Fruit fly (Drosophila melanogaster) whole organism, prepupa: ENCODE results near the gene CG42780.

ENCODE experiments used
- Blimp-1 ChIP-seq: fragments of 200-800 bp; sonication (Bioruptor generic); optimal IDR thresholded peaks from 3 replicates; lab custom pipeline; 2017; ENCODE audit warnings: missing biosample characterization, missing genetic modification characterization, mild to moderate bottlenecking, moderate library complexity, missing genetic modification reagents
- CG10669 ChIP-seq: fragments of 200-800 bp; sonication (Bioruptor generic); optimal IDR thresholded peaks from 3 replicates; lab custom pipeline; 2018; ENCODE audit warnings: missing biosample characterization, mild to moderate bottlenecking, missing genetic modification characterization, moderate library complexity
- CG11294 ChIP-seq: fragments of 200-800 bp; sonication (Bioruptor generic); IDR thresholded peaks from 2 replicates; pipeline ENCODE4 v1.3.6; 2022; ENCODE audit warnings: missing biosample characterization, missing genetic modification characterization
- CG11762 ChIP-seq: fragments of 200-800 bp; sonication (Bioruptor generic); optimal IDR thresholded peaks from 3 replicates; lab custom pipeline; 2016; ENCODE audit warnings: missing biosample characterization, missing genetic modification characterization; ENCODE audit not compliant: insufficient read depth
- CG11902 ChIP-seq: fragments of 200-800 bp; sonication (Bioruptor generic); optimal IDR thresholded peaks from 3 replicates; lab custom pipeline; 2016; ENCODE audit warnings: missing biosample characterization, missing genetic modification characterization
- CG1621 ChIP-seq: fragments of 200-800 bp; sonication (Bioruptor generic); optimal IDR thresholded peaks from 3 replicates; lab custom pipeline; 2018; ENCODE audit warnings: missing biosample characterization, mild to moderate bottlenecking, missing genetic modification characterization
- CG16779 ChIP-seq: fragments of 200-800 bp; sonication (Bioruptor generic); optimal IDR thresholded peaks from 3 replicates; lab custom pipeline; 2017; ENCODE audit warnings: missing biosample characterization, mild to moderate bottlenecking, missing genetic modification characterization
- CG3032 ChIP-seq: fragments of 200-800 bp; optimal IDR thresholded peaks from 2 replicates; lab custom pipeline; 2019; ENCODE audit warnings: missing biosample characterization, mild to moderate bottlenecking, missing genetic modification characterization, moderate library complexity
- CG31627 ChIP-seq: fragments of 200-800 bp; sonication (Bioruptor generic); optimal IDR thresholded peaks from 3 replicates; lab custom pipeline; 2016; ENCODE audit warnings: missing biosample characterization, missing genetic modification characterization
- CG32006 ChIP-seq: fragments of 200-800 bp; sonication (Bioruptor generic); optimal IDR thresholded peaks from 3 replicates; lab custom pipeline; 2017; ENCODE audit warnings: missing biosample characterization, mild to moderate bottlenecking, missing genetic modification characterization
- CG34406 ChIP-seq: fragments of 200-800 bp; sonication (Bioruptor generic); optimal IDR thresholded peaks from 3 replicates; lab custom pipeline; 2016; ENCODE audit warnings: missing biosample characterization, missing genetic modification characterization
- CG3919 ChIP-seq: fragments of 200-800 bp; sonication (Bioruptor generic); optimal IDR thresholded peaks from 3 replicates; lab custom pipeline; 2016; ENCODE audit warnings: missing biosample characterization, missing genetic modification characterization
- CG4318 ChIP-seq: fragments of 200-800 bp; sonication (Bioruptor generic); optimal IDR thresholded peaks from 3 replicates; lab custom pipeline; 2017; ENCODE audit warnings: missing biosample characterization, mild to moderate bottlenecking, missing genetic modification characterization
- CG6163 ChIP-seq: fragments of 200-800 bp; sonication (Bioruptor generic); IDR thresholded peaks from 3 replicates; pipeline ENCODE4 v1.3.6; 2022; ENCODE audit warnings: missing biosample characterization, missing genetic modification characterization
- CG6276 ChIP-seq: fragments of 200-800 bp; sonication (Bioruptor generic); optimal IDR thresholded peaks from 2 replicates; lab custom pipeline; 2017; ENCODE audit warnings: missing biosample characterization, mild to moderate bottlenecking, missing genetic modification characterization
- CG6854 ChIP-seq: fragments of 200-800 bp; sonication (Bioruptor generic); optimal IDR thresholded peaks from 2 replicates; lab custom pipeline; 2017; ENCODE audit warnings: missing biosample characterization, mild to moderate bottlenecking, missing genetic modification characterization
- CG7368 ChIP-seq: fragments of 200-800 bp; sonication (Bioruptor generic); optimal IDR thresholded peaks from 3 replicates; lab custom pipeline; 2016; ENCODE audit warnings: missing biosample characterization, missing genetic modification characterization
- CG8119 ChIP-seq: fragments of 200-800 bp; sonication (Bioruptor generic); IDR thresholded peaks from 3 replicates; pipeline ENCODE4 v1.3.6; 2022; ENCODE audit warnings: missing biosample characterization, missing genetic modification characterization
- CG8319 ChIP-seq: fragments of 200-800 bp; sonication (Bioruptor generic); optimal IDR thresholded peaks from 3 replicates; lab custom pipeline; 2016; ENCODE audit warnings: missing biosample characterization, missing genetic modification characterization
- CG8632 ChIP-seq: fragments of 200-800 bp; sonication (Bioruptor generic); optimal IDR thresholded peaks from 3 replicates; lab custom pipeline; 2016; ENCODE audit warnings: missing biosample characterization, missing genetic modification characterization
- CG9139 ChIP-seq: fragments of 200-800 bp; sonication (Bioruptor generic); optimal IDR thresholded peaks from 3 replicates; lab custom pipeline; 2017; ENCODE audit warnings: missing biosample characterization, mild to moderate bottlenecking, missing genetic modification characterization
- Eip75B ChIP-seq: fragments of 200-800 bp; sonication (Bioruptor generic); optimal IDR thresholded peaks from 3 replicates; lab custom pipeline; 2016; ENCODE audit warnings: missing biosample characterization, missing genetic modification characterization
- Eip78C ChIP-seq: fragments of 200-800 bp; sonication (Bioruptor generic); peaks from one replicate; lab custom pipeline; 2016; ENCODE audit warnings: missing biosample characterization, missing genetic modification characterization
- Eip93F ChIP-seq: fragments of 200-800 bp; sonication (Bioruptor generic); optimal IDR thresholded peaks from 2 replicates; lab custom pipeline; 2016; ENCODE audit warnings: missing biosample characterization, mild to moderate bottlenecking, missing genetic modification characterization
- Gug ChIP-seq: fragments of 200-800 bp; sonication (Bioruptor generic); IDR thresholded peaks from 2 replicates; pipeline ENCODE4 v1.3.6; 2022; ENCODE audit warnings: missing biosample characterization, missing genetic modification characterization
- Hr4 ChIP-seq: fragments of 200-800 bp; sonication (Bioruptor generic); optimal IDR thresholded peaks from 3 replicates; lab custom pipeline; 2016; ENCODE audit warnings: missing biosample characterization, missing genetic modification characterization
- Lpt ChIP-seq: fragments of 200-800 bp; sonication (Bioruptor generic); optimal IDR thresholded peaks from 3 replicates; lab custom pipeline; 2016; ENCODE audit warnings: missing biosample characterization, missing genetic modification characterization
- OdsH ChIP-seq: fragments of 200-800 bp; sonication (Bioruptor generic); optimal IDR thresholded peaks from 3 replicates; lab custom pipeline; 2016; ENCODE audit warnings: missing biosample characterization, missing genetic modification characterization
- Smox ChIP-seq: fragments of 200-800 bp; sonication (Bioruptor generic); optimal IDR thresholded peaks from 3 replicates; lab custom pipeline; 2016; ENCODE audit warnings: missing biosample characterization, missing genetic modification characterization
- Sox102F ChIP-seq: fragments of 200-800 bp; sonication (Bioruptor generic); optimal IDR thresholded peaks from 2 replicates; lab custom pipeline; 2016; ENCODE audit warnings: missing biosample characterization, mild to moderate bottlenecking, missing genetic modification characterization
- acj6 ChIP-seq: fragments of 200-800 bp; sonication (Bioruptor generic); optimal IDR thresholded peaks from 3 replicates; lab custom pipeline; 2016; ENCODE audit warnings: missing biosample characterization, missing genetic modification characterization
- dac ChIP-seq: fragments of 200-800 bp; sonication (Bioruptor generic); optimal IDR thresholded peaks from 2 replicates; lab custom pipeline; 2017; ENCODE audit warnings: missing biosample characterization, mild to moderate bottlenecking, missing genetic modification characterization
- dsx ChIP-seq: fragments of 200-800 bp; optimal IDR thresholded peaks from 3 replicates; lab custom pipeline; 2019; ENCODE audit warnings: missing biosample characterization, mild to moderate bottlenecking, missing genetic modification characterization, moderate library complexity; ENCODE audit not compliant: poor library complexity, severe bottlenecking
- eg ChIP-seq: fragments of 200-800 bp; sonication (Bioruptor generic); IDR thresholded peaks from 3 replicates; pipeline ENCODE4 v1.3.6; 2022; ENCODE audit warnings: missing biosample characterization, missing genetic modification characterization
- esn ChIP-seq: fragments of 200-800 bp; sonication (Bioruptor generic); optimal IDR thresholded peaks from 2 replicates; lab custom pipeline; 2016; ENCODE audit warnings: missing biosample characterization, mild to moderate bottlenecking, missing genetic modification characterization, moderate library complexity
- fd59A ChIP-seq: fragments of 200-800 bp; sonication (Bioruptor generic); optimal IDR thresholded peaks from 2 replicates; lab custom pipeline; 2017; ENCODE audit warnings: missing biosample characterization, mild to moderate bottlenecking, missing genetic modification characterization, missing genetic modification reagents
- fd85E ChIP-seq: fragments of 200-800 bp; sonication (Bioruptor generic); optimal IDR thresholded peaks from 3 replicates; lab custom pipeline; 2016; ENCODE audit warnings: missing biosample characterization, missing genetic modification characterization
- fkh ChIP-seq: fragments of 200-800 bp; sonication (Bioruptor generic); optimal IDR thresholded peaks from 3 replicates; lab custom pipeline; 2017; ENCODE audit warnings: missing biosample characterization, mild to moderate bottlenecking, missing genetic modification characterization, moderate library complexity
- pdm3 ChIP-seq: fragments of 200-800 bp; sonication (Bioruptor generic); optimal IDR thresholded peaks from 3 replicates; lab custom pipeline; 2016; ENCODE audit warnings: missing biosample characterization, missing genetic modification characterization
- salr ChIP-seq, 2 experiments: fragments of 200-800 bp; sonication (Bioruptor generic); optimal IDR thresholded peaks; 3 replicates each; lab custom pipeline; 2016 to 2018; ENCODE audit warnings: missing biosample characterization in 2 of 2, missing genetic modification characterization in 2 of 2, mild to moderate bottlenecking in 1 of 2
- ss ChIP-seq, 2 experiments: fragments of 200-800 bp; sonication (Bioruptor generic); optimal IDR thresholded peaks; 2 replicates in 1 of 2; 3 replicates in 1 of 2; lab custom pipeline; 2017 to 2018; ENCODE audit warnings: mild to moderate bottlenecking in 2 of 2, missing biosample characterization in 2 of 2, missing genetic modification characterization in 2 of 2, moderate library complexity in 1 of 2
- svp ChIP-seq: fragments of 200-800 bp; sonication (Bioruptor generic); peaks from one replicate; lab custom pipeline; 2016; ENCODE audit warnings: missing biosample characterization, missing genetic modification characterization
- topi ChIP-seq: fragments of 200-800 bp; sonication (Bioruptor generic); optimal IDR thresholded peaks from 3 replicates; lab custom pipeline; 2016; ENCODE audit warnings: missing biosample characterization, missing genetic modification characterization
- vri ChIP-seq: fragments of 200-800 bp; sonication (Bioruptor generic); optimal IDR thresholded peaks from 3 replicates; lab custom pipeline; 2016; ENCODE audit warnings: missing biosample characterization, mild to moderate bottlenecking, missing genetic modification characterization

CG42780 gene

DNA sequence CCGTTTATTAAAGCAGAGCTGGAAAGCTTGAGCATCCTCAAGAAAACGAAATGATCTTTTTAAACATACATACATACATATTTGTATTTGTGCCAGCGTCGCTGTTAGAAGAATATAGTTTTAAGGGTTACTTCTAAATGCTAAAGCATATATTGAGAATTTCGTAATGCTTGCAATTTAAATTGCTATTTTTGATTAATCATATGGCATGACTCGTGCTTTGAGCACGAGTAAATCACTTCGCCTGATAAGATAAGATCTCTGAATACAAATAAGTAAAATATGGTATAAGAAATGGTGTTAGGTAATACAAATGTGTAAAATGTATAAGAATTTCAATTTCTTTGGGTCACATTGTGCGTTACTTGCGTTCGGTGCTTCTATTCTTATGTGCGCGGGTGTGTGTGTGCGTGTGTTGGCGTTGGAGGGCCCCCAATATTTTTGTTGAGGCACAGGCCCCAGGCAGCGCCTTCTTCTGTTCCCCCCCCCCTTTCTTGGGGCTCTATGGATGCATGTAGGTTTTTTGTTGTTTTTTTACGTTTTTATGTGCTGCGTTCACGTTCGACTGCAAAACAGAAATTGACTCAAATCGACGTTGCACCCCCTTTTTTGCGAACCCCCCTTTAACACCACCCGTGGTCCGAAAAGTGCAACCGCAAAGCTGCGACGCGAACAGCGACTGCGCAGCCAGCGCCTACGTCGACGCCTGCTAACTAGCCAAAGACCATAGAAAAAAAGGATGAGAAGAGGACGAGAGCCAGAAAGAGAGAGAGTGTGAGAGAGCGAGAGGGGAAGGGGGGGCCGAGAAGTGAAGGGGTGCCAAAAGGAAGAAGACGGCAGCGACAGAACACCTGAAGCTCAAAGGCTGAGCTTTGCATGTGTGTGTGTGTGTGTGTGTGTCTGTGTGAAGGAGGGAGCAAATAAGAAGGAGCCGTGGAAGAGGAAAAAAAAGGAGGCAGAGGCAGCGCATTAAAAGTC is 30.4 kb downstream of the CG42780 start (continued):
- TF ChIP-seq CG34406 (GFP tag; lab: Kevin White, UChicago) (peak; percentile 62), Eip93F (GFP tag; lab: Kevin White, UChicago) (peak; percentile 74), esn (peak; percentile 89), CG3032 (peak; percentile 75), CG16779 (tag; lab: Kevin White, UChicago) (peak; percentile 53), topi (GFP tag; lab: Kevin White, UChicago) (peak; percentile 90), OdsH (GFP tag; lab: Kevin White, UChicago) (peak; percentile 81), dac (GFP tag; lab: Kevin White, UChicago) (peak; percentile 26), Eip78C (GFP tag; lab: Kevin White, UChicago) (peak; percentile 94), CG6163 (GFP tag; lab: Robert Waterston, UW) (peak; percentile 86), CG11762 (peak; percentile 78), CG11902 (GFP tag; lab: Kevin White, UChicago) (peak; percentile 42), CG8119 (GFP tag; lab: Robert Waterston, UW) (peak; percentile 56; the same call in 2 of the 3 replicates), ss (GFP tag; optimal IDR thresholded peaks at IDR 0.05; lab: Kevin White, UChicago) (no peak), CG11294 (GFP tag; lab: Robert Waterston, UW) (0 out of 2 replicates have a peak, but pooled peaks have one; percentile 38), fd85E (GFP tag; lab: Kevin White, UChicago) (peak; percentile 22), CG6854 (GFP tag; lab: Kevin White, UChicago) (no peak), CG7368 (GFP tag; lab: Kevin White, UChicago) (peak; percentile 58), Sox102F (GFP tag; lab: Kevin White, UChicago) (peak; percentile 63)
- TF ChIP-seq, all 60 proteins: peak for 56

DNA sequence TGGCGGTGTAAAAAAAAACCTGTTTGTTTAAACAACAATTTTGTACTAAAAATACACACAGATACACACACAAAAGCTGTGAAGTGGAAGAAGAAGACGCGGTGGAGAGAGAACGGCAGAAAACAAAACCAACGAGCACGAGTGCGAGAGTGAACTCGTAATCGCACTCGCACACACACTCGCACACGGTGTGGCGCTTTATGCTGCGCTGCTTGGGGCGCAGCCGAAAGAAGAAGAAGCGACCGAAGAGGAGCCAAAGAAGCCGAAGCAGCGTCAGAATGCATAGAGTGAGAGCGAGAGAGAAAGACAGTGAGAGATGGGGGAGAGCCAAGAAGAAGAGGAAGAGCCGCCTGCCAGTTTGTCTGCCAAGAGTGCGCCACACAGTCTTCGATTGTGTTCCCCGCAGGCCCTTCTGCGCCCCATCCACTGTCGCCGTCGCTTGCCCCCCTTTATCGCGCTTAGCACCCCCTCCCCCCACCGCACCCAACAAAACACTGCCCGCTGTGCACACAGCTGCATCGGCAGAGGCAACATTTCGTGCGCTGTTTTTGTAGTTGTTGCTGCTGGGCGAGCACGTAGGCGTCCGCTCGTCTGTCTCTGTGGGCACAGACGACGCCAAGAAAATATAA is 31.2 kb downstream of the CG42780 start:
- TF ChIP-seq CG4318 (GFP tag; lab: Kevin White, UChicago) (no peak), Blimp-1 (GFP tag; lab: Kevin White, UChicago) (no peak), CG32006 (no peak), fd59A (GFP tag; lab: Kevin White, UChicago) (peak; percentile 3), svp (GFP tag; lab: Kevin White, UChicago) (peak; percentile 44), acj6 (GFP tag; lab: Kevin White, UChicago) (no peak), pdm3 (GFP tag; lab: Kevin White, UChicago) (no peak), Gug (GFP tag; lab: Robert Waterston, UW) (peak; percentile 33), fkh (GFP tag; lab: Kevin White, UChicago) (peak; percentile 44), CG16779 (tag; lab: Kevin White, UChicago) (no peak), CG6163 (GFP tag; lab: Robert Waterston, UW) (peak; percentile 51), vri (GFP tag; lab: Kevin White, UChicago) (peak; percentile 15), Eip75B (GFP tag; lab: Kevin White, UChicago) (no peak), topi (GFP tag; lab: Kevin White, UChicago) (no peak), CG8319 (GFP tag; lab: Kevin White, UChicago) (no peak), eg (no peak; the same call in 2 of the 3 replicates), salr (GFP tag; optimal IDR thresholded peaks at IDR 0.05; lab: Kevin White, UChicago) (no peak), dsx (GFP tag; lab: Kevin White, UChicago) (no peak), CG11762 (no peak), dac (GFP tag; lab: Kevin White, UChicago) (no peak), Eip93F (GFP tag; lab: Kevin White, UChicago) (peak; percentile 46), CG8632 (GFP tag; lab: Kevin White, UChicago) (no peak), CG31627 (no peak), CG6276 (GFP tag; lab: Kevin White, UChicago) (no peak), CG1621 (tag; lab: Kevin White, UChicago) (no peak), fd85E (GFP tag; lab: Kevin White, UChicago) (no peak), Lpt (peak; percentile 69), Smox (GFP tag; lab: Kevin White, UChicago) (no peak), CG9139 (no peak), CG10669 (GFP tag; lab: Kevin White, UChicago) (no peak), CG6854 (GFP tag; lab: Kevin White, UChicago) (no peak), CG3919 (GFP tag; lab: Kevin White, UChicago) (no peak), CG3032 (no peak), CG11902 (GFP tag; lab: Kevin White, UChicago) (no peak), ss (GFP tag; optimal IDR thresholded peaks at IDR 0.05; lab: Kevin White, UChicago) (no peak), esn (no peak), Hr4 (GFP tag; lab: Kevin White, UChicago) (no peak)
